Fruit fly (Drosophila melanogaster) whole organism, pupa: ENCODE measurements around the gene Sfp24C1.

Experiments used
- CG10348 ChIP-seq: fragments of 200-800 bp; sonication (Bioruptor generic); IDR thresholded peaks from 2 replicates; pipeline ENCODE4 v1.3.6; 2022; ENCODE audit warnings: missing biosample characterization, missing genetic modification characterization
- CG12605 ChIP-seq: fragments of 200-800 bp; sonication (Bioruptor generic); IDR thresholded peaks from 2 replicates; pipeline ENCODE4 v1.3.6; 2022; ENCODE audit warnings: missing biosample characterization, missing genetic modification characterization
- CG13204 ChIP-seq: fragments of 200-800 bp; sonication (Bioruptor generic); optimal IDR thresholded peaks from 2 replicates; lab custom pipeline; 2018; ENCODE audit warnings: missing biosample characterization, mild to moderate bottlenecking, missing genetic modification characterization, moderate library complexity
- CG14655 ChIP-seq: fragments of 200-800 bp; sonication (Bioruptor generic); optimal IDR thresholded peaks from 3 replicates; lab custom pipeline; 2017; ENCODE audit warnings: mild to moderate bottlenecking, missing biosample characterization, missing genetic modification reagents, missing genetic modification characterization
- CG15710 ChIP-seq: fragments of 200-800 bp; sonication (Bioruptor generic); optimal IDR thresholded peaks from 2 replicates; lab custom pipeline; 2018; ENCODE audit warnings: missing biosample characterization, mild to moderate bottlenecking, missing genetic modification characterization, moderate library complexity
- CG17806 ChIP-seq: fragments of 200-800 bp; sonication (Bioruptor generic); optimal IDR thresholded peaks from 2 replicates; lab custom pipeline; 2018; ENCODE audit warnings: missing biosample characterization, mild to moderate bottlenecking, missing genetic modification characterization, moderate library complexity
- CG32121 ChIP-seq: fragments of 200-800 bp; sonication (Bioruptor generic); IDR thresholded peaks from 2 replicates; pipeline ENCODE4 v1.3.6; 2022; ENCODE audit warnings: missing biosample characterization, missing genetic modification characterization
- CG34367 ChIP-seq: fragments of 200-800 bp; sonication (Bioruptor generic); optimal IDR thresholded peaks from 2 replicates; lab custom pipeline; 2018; ENCODE audit warnings: missing biosample characterization, mild to moderate bottlenecking, missing genetic modification characterization
- CG4496 ChIP-seq: fragments of 200-800 bp; sonication (Bioruptor generic); IDR thresholded peaks from 3 replicates; pipeline ENCODE4 v1.3.6; 2022; ENCODE audit warnings: missing biosample characterization, missing genetic modification characterization
- CG8159 ChIP-seq: fragments of 200-800 bp; sonication (Bioruptor generic); optimal IDR thresholded peaks from 3 replicates; lab custom pipeline; 2018; ENCODE audit warnings: missing biosample characterization, mild to moderate bottlenecking, missing genetic modification characterization, moderate library complexity
- CG9948 ChIP-seq: fragments of 200-800 bp; sonication (Bioruptor generic); optimal IDR thresholded peaks from 2 replicates; lab custom pipeline; 2018; ENCODE audit warnings: missing biosample characterization, mild to moderate bottlenecking, missing genetic modification characterization, moderate library complexity
- D1 ChIP-seq: fragments of 200-800 bp; sonication (Bioruptor generic); optimal IDR thresholded peaks from 2 replicates; lab custom pipeline; 2018; ENCODE audit warnings: missing biosample characterization, mild to moderate bottlenecking, missing genetic modification characterization, moderate library complexity
- EcR ChIP-seq: fragments of 200-800 bp; sonication (Bioruptor generic); optimal IDR thresholded peaks from 3 replicates; lab custom pipeline; 2019; ENCODE audit warnings: missing biosample characterization, missing genetic modification characterization, mild to moderate bottlenecking, moderate library complexity, missing genetic modification reagents
- Ets98B ChIP-seq: fragments of 200-800 bp; sonication (Bioruptor generic); IDR thresholded peaks from 2 replicates; pipeline ENCODE4 v1.3.6; 2022; ENCODE audit warnings: missing biosample characterization, missing genetic modification characterization
- Pif1A ChIP-seq: fragments of 200-800 bp; sonication (Bioruptor generic); optimal IDR thresholded peaks from 3 replicates; lab custom pipeline; 2016; ENCODE audit warnings: missing biosample characterization, missing genetic modification characterization
- Snoo ChIP-seq: fragments of 200-800 bp; sonication (Bioruptor generic); optimal IDR thresholded peaks from 3 replicates; lab custom pipeline; 2017; ENCODE audit warnings: missing biosample characterization, mild to moderate bottlenecking, missing genetic modification characterization, inconsistent platforms
- fd96Ca ChIP-seq: fragments of 200-800 bp; sonication (Bioruptor generic); IDR thresholded peaks from 3 replicates; pipeline ENCODE4 v1.3.6; 2022; ENCODE audit warnings: missing biosample characterization, missing genetic modification characterization
- gl ChIP-seq: fragments of 200-800 bp; sonication (Bioruptor generic); optimal IDR thresholded peaks from 2 replicates; lab custom pipeline; 2018; ENCODE audit warnings: missing biosample characterization, mild to moderate bottlenecking, missing genetic modification characterization
- rn ChIP-seq: fragments of 200-800 bp; sonication (Bioruptor generic); IDR thresholded peaks from 2 replicates; pipeline ENCODE4 v1.3.6; 2022; ENCODE audit warnings: missing biosample characterization, missing genetic modification characterization

The Sfp24C1 gene

dm6 chr2L:3682489-3682888, 18.0 kb upstream of the Sfp24C1 start:
- TF ChIP-seq CG10348 (GFP tag; lab: Robert Waterston, UW) = no peak

- TF ChIP-seq CG12605 = no peak
- peak; percentile 16 for TF ChIP-seq CG8159 (tag; lab: Kevin White, UChicago)
- TF ChIP-seq, all 21 proteins: peak for 1
Measured at dm6 chr2L:3685139-3685851, 15.2 kb upstream of the Sfp24C1 start.

dm6 chr2L:3692466-3692865, 8.0 kb upstream of the Sfp24C1 start, which contains the start of gene CG16704:
Gene CG16704, minus strand, starts transcription at chr2L:3692587.
- no peak for TF ChIP-seq CG4496
- TF ChIP-seq CG8159 (tag; lab: Kevin White, UChicago) = no peak
- TF ChIP-seq CG12605 = no peak
- TF ChIP-seq rn (GFP tag; lab: Robert Waterston, UW) = no peak
- TF ChIP-seq CG14655 (GFP tag; lab: Kevin White, UChicago) = no peak
- no peak for TF ChIP-seq fd96Ca (GFP tag; lab: Robert Waterston, UW)
- TF ChIP-seq CG9948 (tag; lab: Kevin White, UChicago) = no peak
- no peak for TF ChIP-seq Ets98B (GFP tag; lab: Robert Waterston, UW)
- TF ChIP-seq EcR (GFP tag; lab: Kevin White, UChicago) = no peak
- TF ChIP-seq CG32121 (GFP tag; lab: Robert Waterston, UW) = no peak

DNA sequence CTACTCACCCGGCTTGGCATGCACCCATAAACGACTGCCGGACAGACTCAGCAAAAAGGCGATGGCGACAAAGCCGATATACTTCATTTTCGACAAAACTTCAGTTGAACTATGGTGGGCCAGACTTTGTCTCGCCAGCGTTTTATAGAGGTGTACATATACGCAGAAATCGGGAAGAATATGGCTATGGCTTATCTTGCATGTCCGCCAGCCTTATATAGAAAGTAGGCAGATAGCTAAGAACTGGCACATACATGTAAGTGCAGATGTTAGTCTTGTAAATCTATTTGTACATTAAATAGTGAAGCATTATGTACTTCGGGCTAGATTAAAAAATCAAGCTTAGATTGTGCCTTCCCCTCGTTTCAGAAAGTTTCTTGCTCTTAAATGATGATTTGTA, 7.4 kb upstream of the Sfp24C1 start, which contains the start of gene CG3513:
Gene CG3513, minus strand, starts transcription at position 101 of the 400 bp plus-strand sequence.
- TF ChIP-seq Snoo (tag; lab: Kevin White, UChicago) = no peak
- no peak for TF ChIP-seq Pif1A (GFP tag; lab: Kevin White, UChicago)
- TF ChIP-seq D1 (tag; lab: Kevin White, UChicago) = no peak
- TF ChIP-seq CG10348 (GFP tag; lab: Robert Waterston, UW) = no peak
- no peak for TF ChIP-seq Ets98B (GFP tag; lab: Robert Waterston, UW)
- no peak for TF ChIP-seq fd96Ca (GFP tag; lab: Robert Waterston, UW)
- TF ChIP-seq CG17806 (tag; lab: Kevin White, UChicago) = no peak
- no peak for TF ChIP-seq CG32121 (GFP tag; lab: Robert Waterston, UW)
- TF ChIP-seq CG13204 = no peak
- no peak for TF ChIP-seq CG15710
- TF ChIP-seq CG8159 (tag; lab: Kevin White, UChicago) = no peak
- TF ChIP-seq CG14655 (GFP tag; lab: Kevin White, UChicago) = no peak
- TF ChIP-seq CG12605 = no peak
- no peak for TF ChIP-seq CG34367 (tag; lab: Kevin White, UChicago)
- no peak for TF ChIP-seq gl (tag; lab: Kevin White, UChicago)

dm6 chr2L:3693805-3694204, 6.7 kb upstream of the Sfp24C1 start, which contains the start of gene Acp24A4:
Gene Acp24A4, minus strand, starts transcription at chr2L:3693905.
- TF ChIP-seq D1 (tag; lab: Kevin White, UChicago) = no peak
- TF ChIP-seq CG14655 (GFP tag; lab: Kevin White, UChicago) = no peak
- no peak for TF ChIP-seq CG13204
- TF ChIP-seq CG10348 (GFP tag; lab: Robert Waterston, UW) = no peak
- TF ChIP-seq CG15710 = no peak
- TF ChIP-seq rn (GFP tag; lab: Robert Waterston, UW) = no peak
- TF ChIP-seq, all 21 proteins: peak for 0

DNA sequence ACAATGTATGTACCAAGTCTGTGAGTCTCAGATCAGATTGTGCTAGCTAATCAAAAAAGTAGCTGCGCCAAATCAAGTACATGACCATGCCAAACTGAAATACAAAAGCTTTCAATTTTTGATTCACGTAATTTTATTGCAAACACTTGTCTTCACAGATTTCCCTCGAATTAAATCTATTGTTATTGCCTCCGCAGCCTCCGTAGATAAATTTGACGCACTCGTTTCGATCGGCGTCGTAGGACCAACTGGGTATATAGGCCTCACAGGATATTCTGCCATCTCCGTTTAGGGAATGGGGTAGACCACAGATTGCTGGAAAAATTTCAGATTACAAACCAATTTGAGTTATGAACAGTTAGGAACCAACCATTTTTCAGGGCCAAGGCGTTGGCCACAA, 5.6 kb upstream of the Sfp24C1 start, which contains the start of gene CG43165:
Gene CG43165, minus strand, starts transcription at position 101 of the 400 bp plus-strand sequence.
- TF ChIP-seq CG12605 = no peak
- no peak for TF ChIP-seq fd96Ca (GFP tag; lab: Robert Waterston, UW)
- TF ChIP-seq CG4496 = 0 out of 3 replicates have a peak, but pooled peaks have one; percentile 19
- TF ChIP-seq, all 21 proteins: peak for 1

DNA sequence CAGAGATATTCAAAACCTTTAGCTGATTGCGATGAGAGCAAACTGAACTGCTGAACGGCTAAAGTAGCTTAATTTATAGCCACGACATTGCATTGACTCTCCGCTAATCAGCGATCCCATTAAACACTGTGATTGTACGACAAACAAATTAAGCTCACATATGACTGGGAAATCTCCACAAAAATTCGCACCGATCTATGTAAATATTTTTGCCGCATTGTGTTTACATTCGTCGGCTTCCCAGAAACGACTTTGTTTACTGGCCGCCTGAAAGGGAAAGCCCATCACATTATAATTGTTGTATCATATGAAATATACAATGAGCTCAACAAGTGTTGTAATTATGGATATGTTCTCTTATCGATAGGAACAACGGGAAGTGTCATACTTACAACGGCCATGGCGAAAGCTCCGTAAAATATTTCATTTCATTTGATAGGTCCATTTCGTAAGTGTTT, 5.1 kb upstream of the Sfp24C1 start, which contains the start of gene CG16713:
Gene CG16713, minus strand, starts transcription at position 51 of the 458 bp plus-strand sequence.
- TF ChIP-seq CG12605 (no peak), CG17806 (tag; lab: Kevin White, UChicago) (no peak)

DNA sequence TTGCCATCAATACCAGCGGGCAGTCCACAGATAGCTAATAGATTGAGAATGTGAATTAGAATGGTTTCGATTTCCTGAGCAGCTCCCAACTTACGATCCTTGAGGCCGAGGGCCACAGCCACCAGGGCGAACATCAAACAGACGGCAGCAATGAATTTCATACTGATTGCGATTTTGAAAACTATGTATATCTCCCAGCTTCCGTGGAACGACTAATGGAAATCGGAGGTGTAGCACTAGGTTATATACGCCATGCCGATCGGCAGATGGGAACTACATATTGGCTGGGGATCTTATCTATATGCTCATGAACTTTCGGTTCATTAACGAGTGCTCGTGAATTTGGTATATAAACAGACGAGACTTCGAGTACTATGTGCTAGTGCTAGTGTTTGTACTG, 4.0 kb upstream of the Sfp24C1 start, which contains the start of gene IM33:
Gene IM33, minus strand, starts transcription at position 221 of the 400 bp plus-strand sequence.
- no peak for TF ChIP-seq CG15710
- TF ChIP-seq CG14655 (GFP tag; lab: Kevin White, UChicago) = no peak
- TF ChIP-seq Snoo (tag; lab: Kevin White, UChicago) = no peak
- no peak for TF ChIP-seq CG8159 (tag; lab: Kevin White, UChicago)
